Worm (Caenorhabditis elegans) whole organism, L1 larva: ENCODE measurements around the gene hic-1.

Source experiments
- ces-1 ChIP-seq: fragments of 150-350 bp; optimal IDR thresholded peaks from 2 replicates; lab custom pipeline; 2014; ENCODE audit warnings: missing biosample characterization, missing genetic modification reagents, missing genetic modification characterization
- fkh-8 ChIP-seq: sonication (generic microtip); optimal IDR thresholded peaks from 2 replicates; lab custom pipeline; 2016; ENCODE audit warnings: mild to moderate bottlenecking, missing genetic modification characterization, missing compliant biosample characterization
- nhr-20 ChIP-seq: sonication (generic microtip); optimal IDR thresholded peaks from 2 replicates; lab custom pipeline; 2016; ENCODE audit warnings: mild to moderate bottlenecking, missing genetic modification characterization, missing compliant biosample characterization
- nhr-76 ChIP-seq: sonication (generic microtip); optimal IDR thresholded peaks from 2 replicates; lab custom pipeline; 2017; ENCODE audit warnings: missing biosample characterization, missing genetic modification characterization
- nhr-77 ChIP-seq: fragments of 150-350 bp; optimal IDR thresholded peaks from 2 replicates; lab custom pipeline; 2014; ENCODE audit warnings: missing biosample characterization, missing genetic modification characterization

DNA sequence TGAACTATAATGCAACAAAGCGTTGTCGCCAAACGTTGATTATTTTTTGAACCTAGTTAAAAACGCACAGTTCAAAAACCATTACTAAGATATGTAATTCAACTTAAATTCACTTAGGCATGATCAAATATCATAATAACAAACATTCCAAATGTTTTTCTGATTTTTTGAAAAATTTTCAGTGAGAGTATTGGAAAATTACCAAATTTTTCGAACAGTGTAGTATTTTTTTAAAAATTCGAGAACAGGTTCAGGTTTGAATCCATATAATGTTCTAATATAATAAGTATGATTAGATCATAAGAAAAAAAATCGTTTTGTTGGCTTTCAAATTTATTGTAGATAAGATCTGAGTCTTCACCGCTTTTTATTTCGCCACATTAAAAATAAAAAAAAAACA is 45.0 kb downstream of the hic-1 start:
- no peak for TF ChIP-seq nhr-76 (tag; lab: Kevin White, UChicago)
- TF ChIP-seq fkh-8 (tag; lab: Kevin White, UChicago), result no peak
- no peak for TF ChIP-seq ces-1 (GFP tag; lab: Kevin White, UChicago)
- TF ChIP-seq nhr-20 (tag; lab: Kevin White, UChicago), result no peak
- TF ChIP-seq nhr-77 (tag; lab: Kevin White, UChicago), result no peak
